Worm (Caenorhabditis elegans) whole organism, early embryonic: Measurements from ENCODE around the gene ekl-5.

Experiments used
- B0310.2 ChIP-seq: sonication (generic microtip); optimal IDR thresholded peaks from 2 replicates; lab custom pipeline; 2016; ENCODE audit warnings: mild to moderate bottlenecking, missing genetic modification characterization, missing compliant biosample characterization
- F13C5.2 ChIP-seq: sonication (generic microtip); optimal IDR thresholded peaks from 2 replicates; lab custom pipeline; 2017; ENCODE audit warnings: mild to moderate bottlenecking, missing genetic modification characterization, inconsistent platforms, missing compliant biosample characterization
- aly-1 ChIP-seq: sonication (generic microtip); optimal IDR thresholded peaks from 2 replicates; lab custom pipeline; 2016; ENCODE audit warnings: missing genetic modification characterization, missing compliant biosample characterization
- ama-1 ChIP-seq: fragments of 150-350 bp; optimal IDR thresholded peaks from 2 replicates; lab custom pipeline; 2014
- ceh-13 ChIP-seq: fragments of 200-800 bp; sonication (Bioruptor generic); optimal IDR thresholded peaks from 2 replicates; lab custom pipeline; 2018; ENCODE audit warnings: mild to moderate bottlenecking, missing genetic modification characterization, missing compliant biosample characterization
- ceh-36 ChIP-seq: sonication (generic microtip); optimal IDR thresholded peaks from 2 replicates; lab custom pipeline; 2016; ENCODE audit warnings: missing genetic modification characterization, inconsistent platforms, missing compliant biosample characterization
- ets-7 ChIP-seq: sonication (generic microtip); optimal IDR thresholded peaks from 2 replicates; lab custom pipeline; 2016; ENCODE audit warnings: missing genotype, missing genetic modification characterization, missing compliant biosample characterization
- flt-1 ChIP-seq: fragments of 200-800 bp; sonication (Bioruptor generic); IDR thresholded peaks from 2 replicates; pipeline ENCODE4 v1.3.6; 2022; ENCODE audit warnings: missing genetic modification characterization, missing compliant biosample characterization
- hmbx-1 ChIP-seq: sonication (generic microtip); optimal IDR thresholded peaks from 2 replicates; lab custom pipeline; 2016; ENCODE audit warnings: mild to moderate bottlenecking, missing genetic modification characterization, missing compliant biosample characterization
- hmg-4 ChIP-seq: fragments of 200-800 bp; sonication (Bioruptor generic); optimal IDR thresholded peaks from 2 replicates; lab custom pipeline; 2018; ENCODE audit warnings: mild to moderate bottlenecking, missing genetic modification characterization, missing compliant biosample characterization
- hnd-1 ChIP-seq: sonication (generic microtip); optimal IDR thresholded peaks from 2 replicates; lab custom pipeline; 2016; ENCODE audit warnings: missing genetic modification characterization, missing compliant biosample characterization
- pes-1 ChIP-seq: fragments of 200-800 bp; sonication (Bioruptor generic); IDR thresholded peaks from 2 replicates; pipeline ENCODE4 v1.3.6; 2022; ENCODE audit warnings: missing genetic modification reagents, missing genetic modification characterization, missing compliant biosample characterization
- scrt-1 ChIP-seq: fragments of 200-800 bp; sonication (Bioruptor generic); IDR thresholded peaks from 2 replicates; pipeline ENCODE4 v1.3.6; 2022; ENCODE audit warnings: missing genetic modification characterization, missing compliant biosample characterization
- sea-1 ChIP-seq: fragments of 200-800 bp; sonication (Bioruptor generic); conservative IDR thresholded peaks from 2 replicates; pipeline ENCODE4 v1.3.6; 2022; ENCODE audit warnings: missing genetic modification characterization, missing compliant biosample characterization
- tbx-11 ChIP-seq: fragments of 200-800 bp; sonication (Bioruptor generic); IDR thresholded peaks from 2 replicates; pipeline ENCODE4 v1.3.6; 2022; ENCODE audit warnings: missing genetic modification characterization, missing compliant biosample characterization
- tbx-37 ChIP-seq: fragments of 200-800 bp; sonication (Bioruptor generic); conservative IDR thresholded peaks from 2 replicates; pipeline ENCODE4 v1.3.6; 2022; ENCODE audit warnings: missing genetic modification reagents, missing genetic modification characterization, missing compliant biosample characterization
- tra-4 ChIP-seq: sonication (generic microtip); optimal IDR thresholded peaks from 2 replicates; lab custom pipeline; 2017; ENCODE audit warnings: missing genetic modification characterization, missing compliant biosample characterization

The ekl-5 gene

ce11 chrX:13875913-13876312, 41.1 kb downstream of the ekl-5 start:
- TF ChIP-seq tbx-37 (GFP tag; lab: Robert Waterston, UW) (no peak), flt-1 (GFP tag; lab: Robert Waterston, UW) (no peak), ceh-13 (GFP tag; lab: Kevin White, UChicago) (no peak), tbx-11 (GFP tag; lab: Robert Waterston, UW) (no peak), scrt-1 (GFP tag; lab: Robert Waterston, UW) (no peak), hmg-4 (GFP tag; lab: Kevin White, UChicago) (no peak), tra-4 (tag; lab: Kevin White, UChicago) (no peak), aly-1 (tag; lab: Kevin White, UChicago) (no peak), ama-1 (no peak), hmbx-1 (no peak), sea-1 (GFP tag; lab: Robert Waterston, UW) (no peak)

- TF ChIP-seq ama-1 (no peak), ceh-36 (no peak), tra-4 (tag; lab: Kevin White, UChicago) (no peak), F13C5.2 (no peak), flt-1 (GFP tag; lab: Robert Waterston, UW) (no peak), aly-1 (tag; lab: Kevin White, UChicago) (no peak), hnd-1 (tag; lab: Kevin White, UChicago) (no peak), ceh-13 (GFP tag; lab: Kevin White, UChicago) (no peak), hmbx-1 (no peak), pes-1 (GFP tag; lab: Robert Waterston, UW) (no peak), hmg-4 (GFP tag; lab: Kevin White, UChicago) (no peak), tbx-11 (GFP tag; lab: Robert Waterston, UW) (no peak), sea-1 (GFP tag; lab: Robert Waterston, UW) (no peak), B0310.2 (no peak)
Measured at ce11 chrX:13873324-13873933, 43.5 kb downstream of the ekl-5 start.

DNA sequence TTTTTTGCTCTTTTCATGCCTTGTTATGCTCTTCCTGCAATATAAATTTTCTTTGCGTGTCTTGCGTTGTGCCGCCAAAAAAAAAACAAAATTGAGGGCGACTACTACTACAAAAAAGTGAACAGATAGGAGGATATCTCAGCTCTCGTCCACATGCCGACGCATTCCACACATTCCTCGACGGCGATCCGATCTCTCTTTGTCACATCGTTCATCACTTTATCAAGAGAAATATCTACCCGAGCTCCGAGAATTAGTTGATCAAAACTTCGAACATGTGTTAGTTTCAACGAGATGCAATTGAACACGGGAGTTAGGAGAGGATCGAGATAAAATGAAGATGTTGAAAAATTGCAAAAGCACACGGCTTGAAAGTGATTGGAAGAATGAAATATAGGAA, 45.9 kb downstream of the ekl-5 start:
- no peak for TF ChIP-seq hmg-4 (GFP tag; lab: Kevin White, UChicago)
- TF ChIP-seq sea-1 (GFP tag; lab: Robert Waterston, UW): no peak
- no peak for TF ChIP-seq pes-1 (GFP tag; lab: Robert Waterston, UW)
- TF ChIP-seq tbx-11 (GFP tag; lab: Robert Waterston, UW): no peak
- no peak for TF ChIP-seq flt-1 (GFP tag; lab: Robert Waterston, UW)
- no peak for TF ChIP-seq hnd-1 (tag; lab: Kevin White, UChicago)
- TF ChIP-seq aly-1 (tag; lab: Kevin White, UChicago): no peak
- no peak for TF ChIP-seq ama-1
- TF ChIP-seq B0310.2: no peak
- no peak for TF ChIP-seq F13C5.2
- TF ChIP-seq tbx-37 (GFP tag; lab: Robert Waterston, UW): no peak
- TF ChIP-seq hmbx-1: no peak
- TF ChIP-seq ceh-36: no peak
- TF ChIP-seq ets-7 (tag; lab: Kevin White, UChicago): no peak
- TF ChIP-seq ceh-13 (GFP tag; lab: Kevin White, UChicago): no peak
- no peak for TF ChIP-seq tra-4 (tag; lab: Kevin White, UChicago)
- TF ChIP-seq scrt-1 (GFP tag; lab: Robert Waterston, UW): no peak
